6 worm cellular contexts compared by ENCODE assay signal in genomic region chrIII:10907678-10908217, ce11.
A peak's percentile ranks its signal among the peaks of the same experiment; 100 is the strongest.
TF ChIP-seq lines count a peak whose summit lies in the region.

No protein-coding gene starts in this region.

TF ChIP-seq in whole organism, L1 larva, 84 proteins besides CTCF, POLR2A, EP300 and RAD21 (continues in another document):
- TF ChIP-seq mab-9 (GFP tag; IDR thresholded peaks at IDR 0.05; lab: Robert Waterston, UW), result no peak
- peak in 1 of 2 experiments; percentile 27 for TF ChIP-seq lin-35 (GFP tag; optimal IDR thresholded peaks at IDR 0.05; lab: Kevin White, UChicago)
- TF ChIP-seq nhr-28 (tag; optimal IDR thresholded peaks at IDR 0.05; lab: Kevin White, UChicago), result no peak
- TF ChIP-seq rnt-1 (tag; optimal IDR thresholded peaks at IDR 0.05; lab: Kevin White, UChicago), result no peak
- no peak for TF ChIP-seq mef-2 (tag; optimal IDR thresholded peaks at IDR 0.05; lab: Kevin White, UChicago)
- no peak for TF ChIP-seq lir-3 (tag; optimal IDR thresholded peaks at IDR 0.05; lab: Kevin White, UChicago; ENCODE audit: poor library complexity)
- TF ChIP-seq F16B12.6 (tag; optimal IDR thresholded peaks at IDR 0.05; lab: Kevin White, UChicago), result no peak
- no peak for TF ChIP-seq Y116A8C.19 (tag; optimal IDR thresholded peaks at IDR 0.05; lab: Kevin White, UChicago; ENCODE audit: borderline replicate concordance)
- no peak for TF ChIP-seq ztf-11 (tag; optimal IDR thresholded peaks at IDR 0.05; lab: Kevin White, UChicago)
- TF ChIP-seq jun-1 (tag; optimal IDR thresholded peaks at IDR 0.05; lab: Kevin White, UChicago), result no peak
- no peak for TF ChIP-seq unc-30 (tag; optimal IDR thresholded peaks at IDR 0.05; lab: Kevin White, UChicago)
- no peak for TF ChIP-seq nhr-77 (tag; optimal IDR thresholded peaks at IDR 0.05; lab: Kevin White, UChicago)
- no peak for TF ChIP-seq nhr-237 (tag; optimal IDR thresholded peaks at IDR 0.05; lab: Kevin White, UChicago)
- no peak for TF ChIP-seq sup-37 (GFP tag; optimal IDR thresholded peaks at IDR 0.05; lab: Kevin White, UChicago)
- no peak for TF ChIP-seq snu-23 (GFP tag; optimal IDR thresholded peaks at IDR 0.05; lab: Kevin White, UChicago)

TF ChIP-seq in whole organism, L2 larva, 48 proteins besides CTCF, POLR2A, EP300 and RAD21:
- TF ChIP-seq lin-11 (tag; optimal IDR thresholded peaks at IDR 0.05; lab: Kevin White, UChicago), result no peak
- TF ChIP-seq mab-5 (tag; optimal IDR thresholded peaks at IDR 0.05; lab: Kevin White, UChicago), result peak; percentile 62
- TF ChIP-seq nhr-25 (tag; optimal IDR thresholded peaks at IDR 0.05; lab: Kevin White, UChicago), result peak; percentile 93
- peak; percentile 83 for TF ChIP-seq gmeb-1 (tag; optimal IDR thresholded peaks at IDR 0.05; lab: Kevin White, UChicago)

TF ChIP-seq in whole organism, L3 larva, 47 proteins besides CTCF, POLR2A, EP300 and RAD21:
- TF ChIP-seq lin-15B (tag; optimal IDR thresholded peaks at IDR 0.05; lab: Kevin White, UChicago) (no peak), lin-39 (tag; optimal IDR thresholded peaks at IDR 0.05; lab: Kevin White, UChicago) (no peak), lsy-12 (tag; optimal IDR thresholded peaks at IDR 0.05; lab: Kevin White, UChicago) (no peak), elt-1 (tag; optimal IDR thresholded peaks at IDR 0.05; lab: Kevin White, UChicago) (peak; percentile 77)

TF ChIP-seq in whole organism, L4 larva, 104 proteins besides CTCF, POLR2A, EP300 and RAD21:
- TF ChIP-seq aha-1 (tag; lab: Kevin White, UChicago), result peak; percentile 98
- TF ChIP-seq duxl-1 (tag; optimal IDR thresholded peaks at IDR 0.05; lab: Kevin White, UChicago; ENCODE audit: poor library complexity), result no peak
- peak; percentile 51 for TF ChIP-seq mep-1 (tag; optimal IDR thresholded peaks at IDR 0.05; lab: Kevin White, UChicago)

TF ChIP-seq in whole organism, early embryonic, 17 proteins besides CTCF, POLR2A, EP300 and RAD21:
- TF ChIP-seq tra-4 (tag; optimal IDR thresholded peaks at IDR 0.05; lab: Kevin White, UChicago) (no peak), scrt-1 (GFP tag; IDR thresholded peaks at IDR 0.05; lab: Robert Waterston, UW) (peak; percentile 74)

TF ChIP-seq in whole organism, young adult, 124 proteins besides CTCF, POLR2A, EP300 and RAD21:
- TF ChIP-seq nhr-80 (tag; optimal IDR thresholded peaks at IDR 0.05; lab: Kevin White, UChicago) (no peak), B0035.1 (tag; optimal IDR thresholded peaks at IDR 0.05; lab: Kevin White, UChicago) (no peak), C17E4.6 (GFP tag; IDR thresholded peaks at IDR 0.05; lab: Robert Waterston, UW) (no peak), nfya-2 (GFP tag; IDR thresholded peaks at IDR 0.05; lab: Robert Waterston, UW) (no peak), F39B2.1 (GFP tag; IDR thresholded peaks at IDR 0.05; lab: Robert Waterston, UW) (no peak), efl-1 (GFP tag; optimal IDR thresholded peaks at IDR 0.05; lab: Kevin White, UChicago) (peak; percentile 62), dpl-1 (GFP tag; optimal IDR thresholded peaks at IDR 0.05; lab: Kevin White, UChicago) (peak; percentile 94), ZK185.1 (tag; optimal IDR thresholded peaks at IDR 0.05; lab: Kevin White, UChicago; ENCODE audit: poor library complexity, severe bottlenecking) (no peak), lin-35 (GFP tag; optimal IDR thresholded peaks at IDR 0.05; lab: Kevin White, UChicago) (peak in 1 of 3 experiments; percentile 70), snpc-1.3 (tag; optimal IDR thresholded peaks at IDR 0.05; lab: Kevin White, UChicago; ENCODE audit: insufficient read depth) (no peak)
